Fruit fly (Drosophila melanogaster) whole organism, embryonic: ENCODE data around the gene CG3902.

Source experiments
- ATbp ChIP-seq: fragments of 200-800 bp; sonication (Bioruptor generic); optimal IDR thresholded peaks from 2 replicates; lab custom pipeline; 2017; ENCODE audit warnings: missing biosample characterization, mild to moderate bottlenecking, missing genetic modification characterization, missing genetic modification reagents
- Abd-B ChIP-seq: fragments of 200-800 bp; sonication (Bioruptor generic); optimal IDR thresholded peaks from 2 replicates; lab custom pipeline; 2018; ENCODE audit warnings: missing biosample characterization, mild to moderate bottlenecking, missing genetic modification characterization, moderate library complexity
- Antp ChIP-seq: fragments of 200-800 bp; sonication (Bioruptor generic); optimal IDR thresholded peaks from 3 replicates; lab custom pipeline; 2016; ENCODE audit warnings: missing biosample characterization, missing genetic modification characterization
- CG10979 ChIP-seq: fragments of 200-800 bp; sonication (Bioruptor generic); optimal IDR thresholded peaks from 2 replicates; lab custom pipeline; 2018; ENCODE audit warnings: missing biosample characterization, mild to moderate bottlenecking, missing genetic modification characterization, moderate library complexity
- CG12155 ChIP-seq: fragments of 200-800 bp; sonication (Bioruptor generic); optimal IDR thresholded peaks from 3 replicates; lab custom pipeline; 2016; ENCODE audit warnings: missing biosample characterization, missing genetic modification characterization
- CG1233 ChIP-seq: fragments of 200-800 bp; sonication (Bioruptor generic); optimal IDR thresholded peaks from 4 replicates; lab custom pipeline; 2018; ENCODE audit warnings: missing biosample characterization, mild to moderate bottlenecking, missing genetic modification characterization
- CG15269 ChIP-seq: fragments of 200-800 bp; sonication (Bioruptor generic); optimal IDR thresholded peaks from 2 replicates; lab custom pipeline; 2018; ENCODE audit warnings: missing biosample characterization, mild to moderate bottlenecking, missing genetic modification characterization, moderate library complexity
- CG15696 ChIP-seq: fragments of 200-800 bp; sonication (Bioruptor generic); optimal IDR thresholded peaks from 2 replicates; lab custom pipeline; 2019; ENCODE audit warnings: missing biosample characterization, mild to moderate bottlenecking, missing genetic modification characterization, moderate library complexity
- CG17186 ChIP-seq: fragments of 200-800 bp; sonication (Bioruptor generic); optimal IDR thresholded peaks from 3 replicates; lab custom pipeline; 2017; ENCODE audit warnings: missing biosample characterization, missing genetic modification reagents, missing genetic modification characterization
- CG17328 ChIP-seq: fragments of 200-800 bp; sonication (Bioruptor generic); IDR thresholded peaks from 2 replicates; pipeline ENCODE4 v1.3.6; 2022; ENCODE audit warnings: missing biosample characterization, missing genetic modification characterization
- CG18011 ChIP-seq: fragments of 200-800 bp; sonication (Bioruptor generic); optimal IDR thresholded peaks from 2 replicates; lab custom pipeline; 2017; ENCODE audit warnings: missing biosample characterization, missing genetic modification characterization, mild to moderate bottlenecking, moderate library complexity, missing genotype
- CG30403 ChIP-seq: fragments of 200-800 bp; sonication (Bioruptor generic); optimal IDR thresholded peaks from 3 replicates; lab custom pipeline; 2016; ENCODE audit warnings: missing biosample characterization, missing genetic modification characterization
- CG33213 ChIP-seq: fragments of 200-800 bp; sonication (Bioruptor generic); optimal IDR thresholded peaks from 3 replicates; lab custom pipeline; 2016; ENCODE audit warnings: missing biosample characterization, missing genetic modification characterization
- CG3838 ChIP-seq: fragments of 200-800 bp; sonication (Bioruptor generic); optimal IDR thresholded peaks from 3 replicates; lab custom pipeline; 2016; ENCODE audit warnings: missing biosample characterization, missing genetic modification characterization
- CG4820 ChIP-seq: fragments of 200-800 bp; sonication (Bioruptor generic); optimal IDR thresholded peaks from 3 replicates; lab custom pipeline; 2016; ENCODE audit warnings: missing biosample characterization, missing genetic modification characterization
- CG8290 ChIP-seq, 3 experiments: fragments of 200-800 bp; sonication (Bioruptor generic); optimal IDR thresholded peaks; 2 replicates each; lab custom pipeline; 2016 to 2019; ENCODE audit warnings: missing biosample characterization in 3 of 3, missing genetic modification characterization in 3 of 3, mild to moderate bottlenecking in 2 of 3, moderate library complexity in 1 of 3
- CG8944 ChIP-seq: fragments of 200-800 bp; sonication (Bioruptor generic); optimal IDR thresholded peaks from 3 replicates; lab custom pipeline; 2016; ENCODE audit warnings: missing biosample characterization, missing genetic modification characterization
- CG9727 ChIP-seq: fragments of 200-800 bp; sonication (Bioruptor generic); optimal IDR thresholded peaks from 3 replicates; lab custom pipeline; 2017; ENCODE audit warnings: missing biosample characterization, mild to moderate bottlenecking, missing genetic modification characterization
- Chrac-16 ChIP-seq: fragments of 200-800 bp; sonication (Bioruptor generic); optimal IDR thresholded peaks from 3 replicates; lab custom pipeline; 2016; ENCODE audit warnings: missing biosample characterization, missing genetic modification characterization
- CoRest ChIP-seq: fragments of 200-800 bp; sonication (Bioruptor generic); optimal IDR thresholded peaks from 3 replicates; lab custom pipeline; 2018; ENCODE audit warnings: missing biosample characterization, mild to moderate bottlenecking, missing genetic modification characterization, moderate library complexity
- Dad ChIP-seq: fragments of 200-800 bp; sonication (Bioruptor generic); optimal IDR thresholded peaks from 3 replicates; lab custom pipeline; 2016; ENCODE audit warnings: missing biosample characterization, missing genetic modification characterization
- Dek ChIP-seq: fragments of 200-800 bp; sonication (Bioruptor generic); optimal IDR thresholded peaks from 3 replicates; lab custom pipeline; 2019; ENCODE audit warnings: missing biosample characterization, mild to moderate bottlenecking, missing genetic modification characterization, moderate library complexity
- HLH3B ChIP-seq: fragments of 200-800 bp; sonication (Bioruptor generic); IDR thresholded peaks from 2 replicates; pipeline ENCODE4 v1.3.6; 2022; ENCODE audit warnings: missing biosample characterization, missing genetic modification characterization
- Hr78 ChIP-seq, 2 experiments: fragments of 200-800 bp in 1 of 2; fragments of >200 bp in 1 of 2; sonication (Bioruptor generic) in 1 of 2; optimal IDR thresholded peaks; 2 replicates each; lab custom pipeline; 2017 to 2019; ENCODE audit warnings: missing biosample characterization in 2 of 2, missing genetic modification characterization in 2 of 2, mild to moderate bottlenecking in 1 of 2, moderate library complexity in 1 of 2
- Hsf ChIP-seq: fragments of 200-800 bp; sonication (Bioruptor generic); optimal IDR thresholded peaks from 3 replicates; lab custom pipeline; 2016; ENCODE audit warnings: missing biosample characterization, missing genetic modification characterization
- MESR4 ChIP-seq: fragments of 200-800 bp; sonication (Bioruptor generic); optimal IDR thresholded peaks from 2 replicates; lab custom pipeline; 2018; ENCODE audit warnings: missing biosample characterization, mild to moderate bottlenecking, missing genetic modification characterization, moderate library complexity
- Mes4 ChIP-seq: fragments of 200-800 bp; sonication (Bioruptor generic); optimal IDR thresholded peaks from 2 replicates; lab custom pipeline; 2016; ENCODE audit warnings: missing biosample characterization, missing genetic modification characterization
- Myb ChIP-seq: fragments of 200-800 bp; sonication (Bioruptor generic); optimal IDR thresholded peaks from 2 replicates; lab custom pipeline; 2016; ENCODE audit warnings: missing biosample characterization, missing genetic modification characterization
- Pdp1 ChIP-seq, 2 experiments: fragments of 200-800 bp; sonication (Bioruptor generic); optimal IDR thresholded peaks; 3 replicates each; lab custom pipeline; 2016; ENCODE audit warnings: missing biosample characterization in 2 of 2, missing genetic modification characterization in 2 of 2, mild to moderate bottlenecking in 1 of 2, moderate library complexity in 1 of 2
- Rfx ChIP-seq: fragments of 200-800 bp; sonication (Bioruptor generic); IDR thresholded peaks from 2 replicates; pipeline ENCODE4 v1.3.6; 2022; ENCODE audit warnings: missing biosample characterization, missing genetic modification characterization
- Six4 ChIP-seq: fragments of 200-800 bp; sonication (Bioruptor generic); optimal IDR thresholded peaks from 2 replicates; lab custom pipeline; 2016; ENCODE audit warnings: missing biosample characterization, missing genetic modification characterization
- Ssrp ChIP-seq: fragments of 200-800 bp; sonication (Bioruptor generic); optimal IDR thresholded peaks from 2 replicates; lab custom pipeline; 2018; ENCODE audit warnings: missing biosample characterization, mild to moderate bottlenecking, missing genetic modification characterization, moderate library complexity
- bab2 ChIP-seq: fragments of 200-800 bp; sonication (Bioruptor generic); optimal IDR thresholded peaks from 2 replicates; lab custom pipeline; 2016; ENCODE audit warnings: missing biosample characterization, missing genetic modification characterization
- dati ChIP-seq: fragments of 200-800 bp; sonication (Bioruptor generic); IDR thresholded peaks from 2 replicates; pipeline ENCODE4 v1.3.6; 2022; ENCODE audit warnings: missing biosample characterization, missing genetic modification characterization
- dysf ChIP-seq: fragments of 200-800 bp; sonication (Bioruptor generic); IDR thresholded peaks from 3 replicates; pipeline ENCODE4 v1.3.6; 2022; ENCODE audit warnings: missing biosample characterization, missing genetic modification characterization
- eyg ChIP-seq: fragments of 200-800 bp; sonication (Bioruptor generic); optimal IDR thresholded peaks from 3 replicates; lab custom pipeline; 2016; ENCODE audit warnings: missing biosample characterization, missing genetic modification characterization
- fd96Cb ChIP-seq: fragments of 200-800 bp; sonication (Bioruptor generic); optimal IDR thresholded peaks from 2 replicates; lab custom pipeline; 2018; ENCODE audit warnings: missing biosample characterization, mild to moderate bottlenecking, missing genetic modification characterization, moderate library complexity
- grau ChIP-seq: fragments of 200-800 bp; optimal IDR thresholded peaks from 3 replicates; lab custom pipeline; 2019; ENCODE audit warnings: missing biosample characterization, mild to moderate bottlenecking, missing genetic modification characterization, moderate library complexity
- gro ChIP-seq: fragments of 200-800 bp; sonication (Bioruptor generic); optimal IDR thresholded peaks from 2 replicates; lab custom pipeline; 2016; ENCODE audit warnings: missing biosample characterization, missing genetic modification characterization
- her ChIP-seq: fragments of 200-800 bp; sonication (Bioruptor generic); optimal IDR thresholded peaks from 2 replicates; lab custom pipeline; 2016; ENCODE audit warnings: missing biosample characterization, missing genetic modification characterization
- nmo ChIP-seq: fragments of 200-800 bp; sonication (Bioruptor generic); optimal IDR thresholded peaks from 2 replicates; lab custom pipeline; 2018; ENCODE audit warnings: missing biosample characterization, mild to moderate bottlenecking, missing genetic modification characterization, moderate library complexity
- ro ChIP-seq: fragments of 200-800 bp; sonication (Bioruptor generic); IDR thresholded peaks from 2 replicates; pipeline ENCODE4 v1.3.6; 2022; ENCODE audit warnings: missing biosample characterization, missing genetic modification characterization
- sqz ChIP-seq: fragments of 200-800 bp; sonication (Bioruptor generic); optimal IDR thresholded peaks from 3 replicates; lab custom pipeline; 2018; ENCODE audit warnings: missing biosample characterization, mild to moderate bottlenecking, missing genetic modification characterization
- tio ChIP-seq: fragments of 200-800 bp; sonication (Bioruptor generic); optimal IDR thresholded peaks from 2 replicates; lab custom pipeline; 2017; ENCODE audit warnings: missing biosample characterization, missing genetic modification characterization, inconsistent platforms
- ttk ChIP-seq: fragments of 200-800 bp; sonication (Bioruptor generic); IDR thresholded peaks from 2 replicates; pipeline ENCODE4 v2.1.2; 2022; ENCODE audit warnings: missing biosample characterization, missing genetic modification characterization
- unc-4 ChIP-seq: fragments of 200-800 bp; sonication (Bioruptor generic); IDR thresholded peaks from 2 replicates; pipeline ENCODE4 v1.3.6; 2022; ENCODE audit warnings: missing biosample characterization, missing genetic modification characterization; ENCODE audit not compliant: partially characterized antibody
- vnd ChIP-seq: fragments of 200-800 bp; sonication (Bioruptor generic); IDR thresholded peaks from 3 replicates; pipeline ENCODE4 v1.3.6; 2022; ENCODE audit warnings: missing biosample characterization, missing genetic modification characterization; ENCODE audit not compliant: partially characterized antibody
- vvl ChIP-seq: fragments of 200-800 bp; sonication (Bioruptor generic); IDR thresholded peaks from 2 replicates; pipeline ENCODE4 v1.3.6; 2022; ENCODE audit warnings: missing biosample characterization, missing genetic modification characterization
- wdn ChIP-seq: fragments of 200-800 bp; sonication (Bioruptor generic); IDR thresholded peaks from 2 replicates; pipeline ENCODE4 v1.3.6; 2022; ENCODE audit warnings: missing biosample characterization, missing genetic modification characterization
- zfh1 ChIP-seq: fragments of 200-800 bp; sonication (Bioruptor generic); IDR thresholded peaks from 3 replicates; pipeline ENCODE4 v1.3.6; 2022; ENCODE audit warnings: missing biosample characterization, missing genetic modification characterization

Gene CG3902

DNA sequence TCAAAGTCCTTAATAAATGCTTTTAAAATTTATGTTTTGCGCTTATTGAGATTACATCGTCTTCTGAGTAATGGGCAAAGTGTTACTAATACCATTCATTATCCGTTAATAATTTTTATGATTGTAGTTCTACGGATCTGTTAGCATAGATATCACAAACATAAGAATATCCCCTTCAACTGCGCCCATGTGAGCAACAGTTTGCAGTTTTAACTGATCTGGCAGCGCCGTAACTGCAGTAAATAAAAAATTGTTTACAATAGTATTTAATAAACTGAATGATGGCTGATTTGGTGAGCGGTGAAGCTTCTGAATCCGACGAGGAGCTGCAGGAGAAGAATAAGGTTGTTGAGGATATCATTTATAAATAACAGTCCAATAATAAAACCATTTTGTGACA lies 28.1 kb downstream of the CG3902 start, which contains the start of gene Blos3 (continued):
- TF ChIP-seq CG8290 (GFP tag; optimal IDR thresholded peaks at IDR 0.05; lab: Kevin White, UChicago) (no peak), CG8290 (tag; optimal IDR thresholded peaks at IDR 0.05; lab: Kevin White, UChicago) (no peak), vnd (GFP tag; lab: Robert Waterston, UW) (no peak), CG9727 (GFP tag; lab: Kevin White, UChicago) (peak; percentile 32), Ssrp (tag; lab: Kevin White, UChicago) (peak; percentile 39), dati (GFP tag; lab: Robert Waterston, UW) (no peak), ATbp (GFP tag; lab: Kevin White, UChicago) (peak; percentile 57), wdn (no peak), CG10979 (tag; lab: Kevin White, UChicago) (peak; percentile 51), her (GFP tag; lab: Kevin White, UChicago) (peak; percentile 39), Rfx (GFP tag; lab: Robert Waterston, UW) (peak; percentile 52; the same call in 1 of the 2 replicates), fd96Cb (peak; percentile 36), CG3838 (GFP tag; lab: Kevin White, UChicago) (peak; percentile 16), tio (GFP tag; lab: Kevin White, UChicago) (peak; percentile 19), CoRest (tag; lab: Kevin White, UChicago) (peak; percentile 54), CG15696 (tag; lab: Kevin White, UChicago) (peak; percentile 40), dysf (GFP tag; lab: Robert Waterston, UW) (no peak), CG12155 (GFP tag; lab: Kevin White, UChicago) (peak; percentile 24), Dad (GFP tag; lab: Kevin White, UChicago) (peak; percentile 15), vvl (GFP tag; lab: Robert Waterston, UW) (peak; percentile 41; the same call in 1 of the 2 replicates), Dek (tag; lab: Kevin White, UChicago) (peak; percentile 3), HLH3B (peak; percentile 35), CG1233 (GFP tag; lab: Kevin White, UChicago) (peak; percentile 24), gro (peak; percentile 83), Hr78 (GFP tag; optimal IDR thresholded peaks at IDR 0.05; lab: Kevin White, UChicago) (no peak), MESR4 (GFP tag; lab: Kevin White, UChicago) (peak; percentile 52), eyg (peak; percentile 21), Chrac-16 (peak; percentile 49), Antp (GFP tag; lab: Kevin White, UChicago) (peak; percentile 54), CG17186 (GFP tag; lab: Kevin White, UChicago) (no peak), grau (tag; lab: Kevin White, UChicago) (peak; percentile 47), CG4820 (GFP tag; lab: Kevin White, UChicago) (peak; percentile 35), Abd-B (GFP tag; lab: Kevin White, UChicago) (peak; percentile 25), CG17328 (GFP tag; lab: Robert Waterston, UW) (peak; percentile 27; the same call in 1 of the 2 replicates), ro (no peak), CG30403 (GFP tag; lab: Kevin White, UChicago) (peak; percentile 71), CG33213 (GFP tag; lab: Kevin White, UChicago) (peak; percentile 57), bab2 (peak; percentile 29), CG15269 (tag; lab: Kevin White, UChicago) (no peak), Pdp1 (GFP tag; optimal IDR thresholded peaks at IDR 0.05; lab: Kevin White, UChicago) (peak in 1 of 2 experiments; percentile 49), zfh1 (GFP tag; lab: Robert Waterston, UW) (0 out of 3 replicates have a peak, but pooled peaks have one; percentile 34), Six4 (GFP tag; lab: Kevin White, UChicago) (peak; percentile 21), nmo (peak; percentile 11), CG8944 (GFP tag; lab: Kevin White, UChicago) (peak; percentile 29), CG18011 (GFP tag; lab: Kevin White, UChicago) (no peak), unc-4 (GFP tag; lab: Robert Waterston, UW) (no peak), sqz (GFP tag; lab: Kevin White, UChicago) (no peak), Mes4 (GFP tag; lab: Kevin White, UChicago) (no peak), Hsf (GFP tag; lab: Kevin White, UChicago) (peak; percentile 50), ttk (GFP tag; lab: Robert Waterston, UW) (peak; percentile 25; the same call in 1 of the 2 replicates), Myb (GFP tag; lab: Kevin White, UChicago) (peak; percentile 27)
